Worm (Caenorhabditis elegans) whole organism, late embryonic: Measurements from ENCODE around the gene klp-18.

ENCODE experiments used
- K09A11.1 ChIP-seq: sonication (generic microtip); optimal IDR thresholded peaks from 2 replicates; lab custom pipeline; 2017; ENCODE audit warnings: antibody characterized with exemption, mild to moderate bottlenecking, missing genetic modification characterization, missing compliant biosample characterization; ENCODE audit not compliant: insufficient read depth
- ahr-1 ChIP-seq: sonication (generic microtip); optimal IDR thresholded peaks from 2 replicates; lab custom pipeline; 2016; ENCODE audit warnings: missing genetic modification characterization, missing compliant biosample characterization
- ceh-9 ChIP-seq: sonication (generic microtip); optimal IDR thresholded peaks from 2 replicates; lab custom pipeline; 2016; ENCODE audit warnings: mild to moderate bottlenecking, missing genetic modification characterization, inconsistent platforms, missing compliant biosample characterization
- fkh-10 ChIP-seq: fragments of 150-350 bp; optimal IDR thresholded peaks from 2 replicates; lab custom pipeline; 2014; ENCODE audit warnings: missing biosample characterization, missing genetic modification reagents, missing genetic modification characterization
- madf-2 ChIP-seq: sonication (generic microtip); optimal IDR thresholded peaks from 2 replicates; lab custom pipeline; 2017; ENCODE audit warnings: missing genetic modification characterization, missing compliant biosample characterization
- nfya-1 ChIP-seq: sonication (generic microtip); optimal IDR thresholded peaks from 2 replicates; lab custom pipeline; 2017; ENCODE audit warnings: missing genetic modification characterization, mild to moderate bottlenecking, missing compliant biosample characterization, antibody characterized with exemption, moderate library complexity
- pha-4 ChIP-seq: fragments of 150-350 bp; optimal IDR thresholded peaks from 2 replicates; lab custom pipeline; 2018; ENCODE audit warnings: missing biosample characterization, missing genetic modification reagents, missing genetic modification characterization
- tbx-2 ChIP-seq: sonication (generic microtip); optimal IDR thresholded peaks from 2 replicates; lab custom pipeline; 2016; ENCODE audit warnings: missing genetic modification characterization, missing compliant biosample characterization

DNA sequence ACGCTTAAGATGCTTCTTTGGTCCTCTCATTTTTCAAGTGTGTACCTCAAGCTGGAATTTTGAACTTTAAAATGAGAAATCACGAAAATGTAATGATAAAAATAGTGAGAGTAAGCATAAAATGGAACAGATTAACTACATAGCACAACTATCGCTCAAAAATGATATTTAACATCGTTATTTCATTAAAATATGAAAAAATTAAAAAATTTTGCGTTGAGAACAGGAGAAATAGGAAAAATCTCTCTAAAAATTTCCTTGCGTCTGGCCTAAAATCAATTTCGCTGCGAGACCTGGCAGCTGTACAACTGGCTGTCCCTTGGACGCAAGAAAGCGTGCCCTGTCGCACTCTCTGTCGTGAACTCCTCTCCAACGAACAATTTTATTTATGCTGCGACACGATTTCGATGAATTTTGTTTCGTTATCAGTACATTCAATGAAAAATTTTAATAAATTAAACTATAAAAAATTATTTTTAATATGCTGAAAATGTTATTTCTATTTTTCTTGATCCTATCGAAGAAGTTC, 44.7 kb downstream of the klp-18 start, which contains the start of gene rps-4:
- TF ChIP-seq pha-4 (tag; lab: Kevin White, UChicago) (no peak), tbx-2 (tag; lab: Kevin White, UChicago) (no peak), madf-2 (tag; lab: Kevin White, UChicago) (no peak), K09A11.1 (tag; lab: Kevin White, UChicago) (no peak), nfya-1 (tag; lab: Kevin White, UChicago) (peak; percentile 79), ceh-9 (no peak), fkh-10 (GFP tag; lab: Kevin White, UChicago) (no peak), ahr-1 (tag; lab: Kevin White, UChicago) (no peak)
